Worm (Caenorhabditis elegans): ENCODE data around the gene eri-1.

Gene eri-1

DNA sequence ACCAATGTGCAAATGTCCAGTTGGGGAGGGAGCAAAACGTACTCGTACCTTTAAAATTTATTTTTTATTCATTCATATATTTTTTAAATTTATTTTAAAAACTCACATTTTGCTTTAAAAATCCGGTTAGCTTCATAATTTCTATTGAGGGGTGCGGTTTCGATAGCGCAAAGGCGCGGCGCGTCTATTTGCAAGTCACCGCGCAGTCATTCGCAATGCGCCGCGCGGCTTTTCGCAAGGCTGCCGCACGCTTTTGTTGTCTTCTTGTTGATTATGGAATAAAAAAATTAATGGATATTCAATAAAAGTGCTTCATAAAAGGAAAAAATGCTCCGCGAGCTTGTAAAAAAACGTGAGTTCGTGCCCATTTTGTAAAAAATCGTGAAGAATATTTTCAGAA is 29.5 kb downstream of the eri-1 start, which contains the start of the genes ears-2 and uncp-18 (continued):
- no peak for TF ChIP-seq xnd-1 (tag; optimal IDR thresholded peaks at IDR 0.05)
- TF ChIP-seq let-607 (tag; optimal IDR thresholded peaks at IDR 0.05), result peak in 1 of 2 experiments; percentile 77
- peak; percentile 74 for TF ChIP-seq tbp1 (GFP tag; optimal IDR thresholded peaks at IDR 0.05)
- peak; percentile 86 for TF ChIP-seq egrh-3 (GFP tag; IDR thresholded peaks at IDR 0.05)
- no peak for TF ChIP-seq dpff-1 (tag; optimal IDR thresholded peaks at IDR 0.05)
- TF ChIP-seq ceh-58 (GFP tag; IDR thresholded peaks at IDR 0.05), result no peak

DNA sequence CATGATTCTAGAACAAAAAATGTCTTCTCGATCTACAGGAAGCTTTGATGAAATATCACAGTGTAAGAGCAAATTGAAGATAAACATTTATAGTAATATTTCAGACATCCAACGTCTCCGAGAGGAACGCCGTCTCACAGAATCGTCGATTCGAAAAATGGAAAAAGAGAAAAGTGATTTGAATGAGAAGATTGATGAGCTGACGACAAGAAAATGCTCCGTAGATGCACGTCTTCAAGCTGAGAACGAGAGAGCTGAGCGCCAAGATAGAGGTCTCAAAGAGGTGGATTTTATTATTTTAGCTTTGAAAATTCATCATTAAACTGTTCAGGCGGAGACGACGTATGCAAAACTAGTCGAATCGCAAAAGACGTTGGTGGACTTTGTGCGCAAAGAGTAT is 31.7 kb downstream of the eri-1 start, which contains the start of gene ssna-1:
TSS of gene ssna-1 (plus strand) at position 12 of the 400 bp plus-strand sequence.
- no peak for TF ChIP-seq nhr-80 (tag; optimal IDR thresholded peaks at IDR 0.05)
- TF ChIP-seq egl-18 (GFP tag; IDR thresholded peaks at IDR 0.05), result no peak
- TF ChIP-seq ztf-6 (GFP tag; IDR thresholded peaks at IDR 0.05), result no peak
- TF ChIP-seq F52B5.7 (tag; optimal IDR thresholded peaks at IDR 0.05), result no peak
- TF ChIP-seq Y53F4B.3 (GFP tag; IDR thresholded peaks at IDR 0.05), result no peak
- TF ChIP-seq attf-6 (GFP tag; IDR thresholded peaks at IDR 0.05), result no peak
- TF ChIP-seq Y95B8A.8 (GFP tag; IDR thresholded peaks at IDR 0.05), result no peak

DNA sequence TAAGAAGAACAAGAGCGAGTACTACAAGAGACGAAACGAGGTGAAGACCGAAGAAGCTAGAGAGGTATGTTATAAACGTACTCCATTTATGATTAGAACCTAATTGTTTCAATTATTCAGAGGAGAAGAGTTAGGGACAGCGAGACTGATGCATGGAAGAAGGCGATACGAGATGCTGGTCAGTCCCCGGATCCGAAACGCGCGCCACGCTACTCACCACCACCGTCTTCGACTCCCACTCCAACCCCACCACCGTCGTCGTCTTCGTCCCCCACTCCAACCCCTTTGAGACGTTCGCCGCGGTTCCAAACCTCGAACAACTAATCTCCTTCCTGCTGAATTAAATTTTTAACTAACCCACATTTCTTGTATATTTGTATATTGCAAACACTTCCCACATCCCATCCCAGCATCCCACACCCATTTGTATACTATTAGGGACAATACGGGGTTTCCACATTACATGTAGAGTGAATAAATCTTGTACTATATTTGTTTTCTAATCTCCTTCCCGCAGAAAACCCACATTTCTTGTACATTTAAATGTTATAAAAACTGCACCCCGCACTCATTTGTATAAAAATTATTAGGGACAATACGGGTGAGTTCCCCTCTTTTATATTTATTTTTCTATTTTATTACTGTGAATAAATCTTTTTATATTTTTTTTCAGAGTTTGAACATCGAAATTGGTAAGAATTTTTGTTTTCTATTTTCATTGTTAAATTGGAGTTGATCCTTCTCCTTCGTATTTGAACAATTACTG is 32.3 kb downstream of the eri-1 start:
- TF ChIP-seq B0035.1 (tag; optimal IDR thresholded peaks at IDR 0.05) (no peak), aptf-3 (GFP tag; IDR thresholded peaks at IDR 0.05) (no peak; the same call in 1 of the 2 replicates), F37B4.10 (GFP tag; IDR thresholded peaks at IDR 0.05) (no peak), snpc-1.1 (tag; optimal IDR thresholded peaks at IDR 0.05; ENCODE audit: insufficient read depth) (no peak), atf-7 (tag; optimal IDR thresholded peaks at IDR 0.05) (no peak), sea-2 (GFP tag; IDR thresholded peaks at IDR 0.05) (no peak), ceh-91 (GFP tag; IDR thresholded peaks at IDR 0.05) (no peak), madf-8 (GFP tag; conservative IDR thresholded peaks at IDR 0.05) (0 out of 2 replicates have a peak, but pooled peaks have one; percentile 15), ztf-25 (GFP tag; IDR thresholded peaks at IDR 0.05) (no peak), Y79H2A.3 (GFP tag; conservative IDR thresholded peaks at IDR 0.05) (no peak), madf-6 (GFP tag; IDR thresholded peaks at IDR 0.05) (peak; percentile 25; the same call in 1 of the 2 replicates), attf-5 (GFP tag; optimal IDR thresholded peaks at IDR 0.05) (no peak), K11D2.4 (GFP tag; IDR thresholded peaks at IDR 0.05) (no peak), nfyb-1 (GFP tag; IDR thresholded peaks at IDR 0.05) (no peak), mcd-1 (GFP tag; IDR thresholded peaks at IDR 0.05) (no peak), unc-62 (GFP tag; optimal IDR thresholded peaks at IDR 0.05) (no peak), tbp1 (GFP tag; optimal IDR thresholded peaks at IDR 0.05) (no peak), ceh-100 (GFP tag; IDR thresholded peaks at IDR 0.05) (0 out of 2 replicates have a peak, but pooled peaks have one; percentile 14), somi-1 (GFP tag; optimal IDR thresholded peaks at IDR 0.05) (no peak), nhr-120 (GFP tag; IDR thresholded peaks at IDR 0.05) (0 out of 2 replicates have a peak, but pooled peaks have one; percentile 45), tlf-1 (GFP tag; optimal IDR thresholded peaks at IDR 0.05) (no peak), ceh-79 (tag; optimal IDR thresholded peaks at IDR 0.05) (no peak), egrh-3 (GFP tag; IDR thresholded peaks at IDR 0.05) (peak; percentile 61; the same call in 1 of the 2 replicates), ceh-27 (GFP tag; optimal IDR thresholded peaks at IDR 0.05) (no peak), lsy-27 (tag; optimal IDR thresholded peaks at IDR 0.05; ENCODE audit: borderline replicate concordance, insufficient read depth) (no peak), snpc-1.3 (tag; optimal IDR thresholded peaks at IDR 0.05; ENCODE audit: insufficient read depth) (peak; percentile 42), D2030.7 (GFP tag; IDR thresholded peaks at IDR 0.05) (no peak), ztf-18 (tag; optimal IDR thresholded peaks at IDR 0.05) (no peak), Y53G8AR.9 (GFP tag; conservative IDR thresholded peaks at IDR 0.05) (0 out of 2 replicates have a peak, but pooled peaks have one; percentile 12), snpc-4 (GFP tag; optimal IDR thresholded peaks at IDR 0.05) (no peak), snpc-4 (tag; optimal IDR thresholded peaks at IDR 0.05) (peak in 1 of 4 experiments; percentile 10), K12H6.12 (tag; optimal IDR thresholded peaks at IDR 0.05) (no peak)

Data from whole organism, young adult.